Fruit fly (Drosophila melanogaster) whole organism, embryonic: ENCODE data around the gene NKCC.
A peak's percentile ranks its signal among the peaks of the same experiment; 100 is the strongest.

Source experiments
- CG1603 ChIP-seq: fragments of 200-800 bp; sonication (Bioruptor generic); optimal IDR thresholded peaks from 2 replicates; lab custom pipeline; 2019; ENCODE audit warnings: missing biosample characterization, mild to moderate bottlenecking, missing genetic modification characterization, moderate library complexity
- CG17328 ChIP-seq: fragments of 200-800 bp; sonication (Bioruptor generic); IDR thresholded peaks from 2 replicates; pipeline ENCODE4 v1.3.6; 2022; ENCODE audit warnings: missing biosample characterization, missing genetic modification characterization
- CG17359 ChIP-seq: fragments of 200-800 bp; sonication (Bioruptor generic); optimal IDR thresholded peaks from 3 replicates; lab custom pipeline; 2018; ENCODE audit warnings: missing biosample characterization, mild to moderate bottlenecking, missing genetic modification characterization, moderate library complexity
- CG2199 ChIP-seq: fragments of 200-800 bp; sonication (Bioruptor generic); IDR thresholded peaks from 3 replicates; pipeline ENCODE4 v1.3.6; 2022; ENCODE audit warnings: missing biosample characterization, missing genetic modification characterization
- CG30403 ChIP-seq: fragments of 200-800 bp; sonication (Bioruptor generic); optimal IDR thresholded peaks from 3 replicates; lab custom pipeline; 2016; ENCODE audit warnings: missing biosample characterization, missing genetic modification characterization
- CG31224 ChIP-seq: fragments of 200-800 bp; sonication (Bioruptor generic); IDR thresholded peaks from 2 replicates; pipeline ENCODE4 v1.3.6; 2022; ENCODE audit warnings: missing biosample characterization, missing genetic modification characterization
- CG3847 ChIP-seq: fragments of 200-800 bp; sonication (Bioruptor generic); IDR thresholded peaks from 2 replicates; pipeline ENCODE4 v1.3.6; 2022; ENCODE audit warnings: missing biosample characterization, missing genetic modification characterization
- CG3995 ChIP-seq: fragments of 200-800 bp; sonication (Bioruptor generic); optimal IDR thresholded peaks from 3 replicates; lab custom pipeline; 2016; ENCODE audit warnings: missing biosample characterization, missing genetic modification characterization
- CG4424 ChIP-seq: fragments of 200-800 bp; sonication (Bioruptor generic); optimal IDR thresholded peaks from 3 replicates; lab custom pipeline; 2016; ENCODE audit warnings: missing biosample characterization, missing genetic modification characterization
- CG6791 ChIP-seq: fragments of 200-800 bp; sonication (Bioruptor generic); IDR thresholded peaks from 3 replicates; pipeline ENCODE4 v1.3.6; 2022; ENCODE audit warnings: missing biosample characterization, missing genetic modification characterization; ENCODE audit not compliant: partially characterized antibody
- CG7357 ChIP-seq: fragments of 200-800 bp; sonication (Bioruptor generic); IDR thresholded peaks from 3 replicates; pipeline ENCODE4 v1.3.6; 2022; ENCODE audit warnings: missing biosample characterization, missing genetic modification characterization
- CG7786 ChIP-seq: fragments of 200-800 bp; sonication (Bioruptor generic); optimal IDR thresholded peaks from 2 replicates; lab custom pipeline; 2016; ENCODE audit warnings: missing biosample characterization, missing genetic modification characterization
- CkIIα-i1 ChIP-seq: fragments of 200-800 bp; sonication (Bioruptor generic); IDR thresholded peaks from 2 replicates; pipeline ENCODE4 v1.3.6; 2022; ENCODE audit warnings: missing biosample characterization, missing genetic modification characterization
- Dll ChIP-seq: fragments of 200-800 bp; sonication (Bioruptor generic); IDR thresholded peaks from 4 replicates; pipeline ENCODE4 v1.3.6; 2022; ENCODE audit warnings: missing biosample characterization, missing genetic modification characterization; ENCODE audit not compliant: partially characterized antibody
- Doc3 ChIP-seq: fragments of 200-800 bp; sonication (Bioruptor generic); IDR thresholded peaks from 3 replicates; pipeline ENCODE4 v1.3.6; 2022; ENCODE audit warnings: missing biosample characterization, missing genetic modification characterization; ENCODE audit not compliant: partially characterized antibody
- E2f2 ChIP-seq: fragments of 200-800 bp; sonication (Bioruptor generic); IDR thresholded peaks from 2 replicates; pipeline ENCODE4 v1.3.6; 2022; ENCODE audit warnings: missing biosample characterization, missing genetic modification characterization
- HLH54F ChIP-seq: fragments of 200-800 bp; sonication (Bioruptor generic); optimal IDR thresholded peaks from 3 replicates; lab custom pipeline; 2016; ENCODE audit warnings: missing biosample characterization, missing genetic modification characterization
- Hr78 ChIP-seq, 2 experiments: fragments of 200-800 bp in 1 of 2; fragments of >200 bp in 1 of 2; sonication (Bioruptor generic) in 1 of 2; optimal IDR thresholded peaks; 2 replicates each; lab custom pipeline; 2017 to 2019; ENCODE audit warnings: missing biosample characterization in 2 of 2, missing genetic modification characterization in 2 of 2, mild to moderate bottlenecking in 1 of 2, moderate library complexity in 1 of 2
- Hsf ChIP-seq: fragments of 200-800 bp; sonication (Bioruptor generic); optimal IDR thresholded peaks from 3 replicates; lab custom pipeline; 2016; ENCODE audit warnings: missing biosample characterization, missing genetic modification characterization
- Meics ChIP-seq: fragments of 200-800 bp; sonication (Bioruptor generic); optimal IDR thresholded peaks from 2 replicates; lab custom pipeline; 2017; ENCODE audit warnings: missing biosample characterization, mild to moderate bottlenecking, missing genetic modification characterization
- Myb ChIP-seq: fragments of 200-800 bp; sonication (Bioruptor generic); optimal IDR thresholded peaks from 2 replicates; lab custom pipeline; 2016; ENCODE audit warnings: missing biosample characterization, missing genetic modification characterization
- Opbp ChIP-seq: fragments of 200-800 bp; sonication (Bioruptor generic); IDR thresholded peaks from 3 replicates; pipeline ENCODE4 v1.3.6; 2022; ENCODE audit warnings: missing biosample characterization, missing genetic modification characterization; ENCODE audit not compliant: partially characterized antibody
- Pdp1 ChIP-seq, 2 experiments: fragments of 200-800 bp; sonication (Bioruptor generic); optimal IDR thresholded peaks; 3 replicates each; lab custom pipeline; 2016; ENCODE audit warnings: missing biosample characterization in 2 of 2, missing genetic modification characterization in 2 of 2, mild to moderate bottlenecking in 1 of 2, moderate library complexity in 1 of 2
- Poxn ChIP-seq: fragments of 200-800 bp; sonication (Bioruptor generic); IDR thresholded peaks from 2 replicates; pipeline ENCODE4 v1.3.6; 2022; ENCODE audit warnings: missing biosample characterization, missing genetic modification characterization
- Trl ChIP-seq, 3 experiments: fragments of >200 bp in 2 of 3; fragments of 200-800 bp in 1 of 3; sonication (Bioruptor generic) in 1 of 3; optimal IDR thresholded peaks; 2 replicates in 1 of 3; 3 replicates in 2 of 3; lab custom pipeline; 2016 to 2017; ENCODE audit warnings: missing biosample characterization in 1 of 3, missing genetic modification characterization in 1 of 3
- Usf ChIP-seq: fragments of 200-800 bp; sonication (Bioruptor generic); optimal IDR thresholded peaks from 2 replicates; lab custom pipeline; 2017; ENCODE audit warnings: missing genotype, missing biosample characterization, missing genetic modification characterization
- YL-1 ChIP-seq: fragments of 200-800 bp; sonication (Bioruptor generic); optimal IDR thresholded peaks from 3 replicates; lab custom pipeline; 2017; ENCODE audit warnings: missing biosample characterization, mild to moderate bottlenecking, missing genetic modification characterization
- abd-A ChIP-seq: fragments of 200-800 bp; sonication (Bioruptor generic); optimal IDR thresholded peaks from 3 replicates; lab custom pipeline; 2019; ENCODE audit warnings: missing biosample characterization, mild to moderate bottlenecking, missing genetic modification characterization, moderate library complexity
- ac ChIP-seq: fragments of 200-800 bp; sonication (Bioruptor generic); optimal IDR thresholded peaks from 3 replicates; lab custom pipeline; 2017; ENCODE audit warnings: missing biosample characterization, mild to moderate bottlenecking, missing genetic modification characterization
- chinmo ChIP-seq: fragments of 200-800 bp; sonication (Bioruptor generic); IDR thresholded peaks from 4 replicates; pipeline ENCODE4 v1.3.6; 2022; ENCODE audit warnings: missing biosample characterization, missing genetic modification characterization; ENCODE audit not compliant: partially characterized antibody
- corto ChIP-seq: fragments of 200-800 bp; sonication (Bioruptor generic); optimal IDR thresholded peaks from 2 replicates; lab custom pipeline; 2016; ENCODE audit warnings: missing biosample characterization, mild to moderate bottlenecking, missing genetic modification characterization, moderate library complexity
- dmrt11E ChIP-seq: fragments of 200-800 bp; sonication (Bioruptor generic); optimal IDR thresholded peaks from 3 replicates; lab custom pipeline; 2018; ENCODE audit warnings: missing biosample characterization, mild to moderate bottlenecking, missing genetic modification characterization, moderate library complexity
- fd64A ChIP-seq: fragments of 200-800 bp; sonication (Bioruptor generic); optimal IDR thresholded peaks from 3 replicates; lab custom pipeline; 2018; ENCODE audit warnings: missing biosample characterization, mild to moderate bottlenecking, missing genetic modification characterization
- gcm2 ChIP-seq: fragments of 200-800 bp; sonication (Bioruptor generic); optimal IDR thresholded peaks from 2 replicates; lab custom pipeline; 2016; ENCODE audit warnings: missing biosample characterization, missing genetic modification characterization
- hth ChIP-seq: fragments of >200 bp; optimal IDR thresholded peaks from 2 replicates; lab custom pipeline; 2017; ENCODE audit warnings: inconsistent platforms
- klu ChIP-seq: fragments of 200-800 bp; sonication (Bioruptor generic); IDR thresholded peaks from 2 replicates; pipeline ENCODE4 v1.3.6; 2022; ENCODE audit warnings: missing biosample characterization, missing genetic modification characterization
- nerfin-2 ChIP-seq: fragments of 200-800 bp; sonication (Bioruptor generic); IDR thresholded peaks from 2 replicates; pipeline ENCODE4 v1.3.6; 2022; ENCODE audit warnings: missing biosample characterization, missing genetic modification characterization; ENCODE audit not compliant: partially characterized antibody
- odd ChIP-seq: fragments of 200-800 bp; sonication (Bioruptor generic); optimal IDR thresholded peaks from 2 replicates; lab custom pipeline; 2017; ENCODE audit warnings: missing biosample characterization, mild to moderate bottlenecking, missing genetic modification characterization
- peb ChIP-seq: fragments of 200-800 bp; sonication (Bioruptor generic); IDR thresholded peaks from 2 replicates; pipeline ENCODE4 v1.3.6; 2022; ENCODE audit warnings: missing biosample characterization, missing genetic modification characterization
- pita ChIP-seq: fragments of 200-800 bp; sonication (Bioruptor generic); optimal IDR thresholded peaks from 2 replicates; lab custom pipeline; 2017; ENCODE audit warnings: missing biosample characterization, mild to moderate bottlenecking, missing genetic modification characterization
- pnt ChIP-seq: fragments of 200-800 bp; sonication (Bioruptor generic); optimal IDR thresholded peaks from 3 replicates; lab custom pipeline; 2016; ENCODE audit warnings: missing biosample characterization, missing genetic modification characterization
- pum ChIP-seq: fragments of 200-800 bp; sonication (Bioruptor generic); optimal IDR thresholded peaks from 2 replicates; lab custom pipeline; 2016; ENCODE audit warnings: missing biosample characterization, missing genetic modification characterization
- pzg ChIP-seq: fragments of 200-800 bp; sonication (Bioruptor generic); optimal IDR thresholded peaks from 3 replicates; lab custom pipeline; 2018; ENCODE audit warnings: missing biosample characterization, mild to moderate bottlenecking, missing genetic modification characterization, moderate library complexity
- sens ChIP-seq: fragments of 200-800 bp; sonication (Bioruptor generic); peaks from one replicate; lab custom pipeline; 2016; ENCODE audit warnings: missing biosample characterization, missing genetic modification characterization
- slp2 ChIP-seq: fragments of 200-800 bp; sonication (Bioruptor generic); optimal IDR thresholded peaks from 2 replicates; lab custom pipeline; 2016; ENCODE audit warnings: missing biosample characterization, missing genetic modification characterization
- sob ChIP-seq: fragments of 200-800 bp; sonication (Bioruptor generic); IDR thresholded peaks from 2 replicates; pipeline ENCODE4 v1.3.6; 2022; ENCODE audit warnings: missing biosample characterization, missing genetic modification characterization
- sqz ChIP-seq: fragments of 200-800 bp; sonication (Bioruptor generic); optimal IDR thresholded peaks from 3 replicates; lab custom pipeline; 2018; ENCODE audit warnings: missing biosample characterization, mild to moderate bottlenecking, missing genetic modification characterization
- tgo ChIP-seq: fragments of 200-800 bp; sonication (Bioruptor generic); IDR thresholded peaks from 3 replicates; pipeline ENCODE4 v1.3.6; 2022; ENCODE audit warnings: missing biosample characterization, missing genetic modification characterization
- tna ChIP-seq: fragments of 200-800 bp; sonication (Bioruptor generic); IDR thresholded peaks from 2 replicates; pipeline ENCODE4 v1.3.6; 2022; ENCODE audit warnings: missing biosample characterization, missing genetic modification characterization; ENCODE audit not compliant: partially characterized antibody
- vvl ChIP-seq: fragments of 200-800 bp; sonication (Bioruptor generic); IDR thresholded peaks from 2 replicates; pipeline ENCODE4 v1.3.6; 2022; ENCODE audit warnings: missing biosample characterization, missing genetic modification characterization
- wor ChIP-seq: fragments of 200-800 bp; sonication (Bioruptor generic); IDR thresholded peaks from 2 replicates; pipeline ENCODE4 v1.3.6; 2022; ENCODE audit warnings: missing biosample characterization, missing genetic modification characterization

Gene NKCC

dm6 chr3R:5550452-5550851 lies 48.0 kb upstream of the NKCC start (continued):
- no peak for TF ChIP-seq Usf (GFP tag; lab: Kevin White, UChicago)
- 0 out of 3 replicates have a peak, but pooled peaks have one; percentile 45 for TF ChIP-seq CG2199 (GFP tag; lab: Robert Waterston, UW)
- 0 out of 4 replicates have a peak, but pooled peaks have one; percentile 55 for TF ChIP-seq chinmo (GFP tag; lab: Robert Waterston, UW)
- no peak for TF ChIP-seq CG17328
- TF ChIP-seq Hr78 (GFP tag; optimal IDR thresholded peaks at IDR 0.05; lab: Kevin White, UChicago): no peak
- no peak for TF ChIP-seq CG30403 (GFP tag; lab: Kevin White, UChicago)
- TF ChIP-seq CG7786 (GFP tag; lab: Kevin White, UChicago): no peak
- TF ChIP-seq Meics (GFP tag; lab: Kevin White, UChicago): no peak
- TF ChIP-seq dmrt11E (tag; lab: Kevin White, UChicago): no peak
- no peak for TF ChIP-seq vvl (GFP tag; lab: Robert Waterston, UW)
- TF ChIP-seq ac (GFP tag; lab: Kevin White, UChicago): no peak
- no peak for TF ChIP-seq slp2
- TF ChIP-seq CG4424 (GFP tag; lab: Kevin White, UChicago): no peak
- TF ChIP-seq abd-A: no peak
- no peak for TF ChIP-seq sqz (GFP tag; lab: Kevin White, UChicago)
- peak; percentile 71; the same call in 2 of the 3 replicates for TF ChIP-seq Opbp (GFP tag; lab: Robert Waterston, UW)
- TF ChIP-seq sens: peak; percentile 62
- no peak for TF ChIP-seq CG7357 (GFP tag; lab: Robert Waterston, UW)
- TF ChIP-seq gcm2 (GFP tag; lab: Kevin White, UChicago): no peak
- TF ChIP-seq nerfin-2 (GFP tag; lab: Robert Waterston, UW): peak; percentile 57; the same call in 1 of the 2 replicates
- TF ChIP-seq corto (GFP tag; lab: Kevin White, UChicago): no peak
- no peak for TF ChIP-seq peb (GFP tag; lab: Robert Waterston, UW)
- no peak for TF ChIP-seq pnt (GFP tag; lab: Kevin White, UChicago)
- TF ChIP-seq tgo (GFP tag; lab: Robert Waterston, UW): no peak
- no peak for TF ChIP-seq pum
- TF ChIP-seq pzg: peak; percentile 72
- no peak for TF ChIP-seq CG17359 (tag; lab: Kevin White, UChicago)
- TF ChIP-seq odd: no peak
- no peak for TF ChIP-seq CkIIα-i1 (GFP tag; lab: Robert Waterston, UW)
- peak; percentile 48 for TF ChIP-seq Doc3 (GFP tag; lab: Robert Waterston, UW)
- TF ChIP-seq pita (GFP tag; lab: Kevin White, UChicago): no peak
- TF ChIP-seq hth (lab: Kevin White, UChicago): no peak
- TF ChIP-seq CG3995 (GFP tag; lab: Kevin White, UChicago): no peak
- peak; percentile 52 for TF ChIP-seq CG1603 (tag; lab: Kevin White, UChicago)
- no peak for TF ChIP-seq CG3847 (GFP tag; lab: Robert Waterston, UW)
- no peak for TF ChIP-seq Hsf
- TF ChIP-seq fd64A (GFP tag; lab: Kevin White, UChicago): no peak
- TF ChIP-seq CG6791 (GFP tag; lab: Robert Waterston, UW): peak; percentile 65
- TF ChIP-seq wor: no peak
- TF ChIP-seq sob (GFP tag; lab: Robert Waterston, UW): no peak
- TF ChIP-seq Dll (GFP tag; lab: Robert Waterston, UW): peak; percentile 72
- peak; percentile 91 for TF ChIP-seq Myb (GFP tag; lab: Kevin White, UChicago)
- peak; percentile 96 for TF ChIP-seq E2f2 (GFP tag; lab: Robert Waterston, UW)
- no peak for TF ChIP-seq HLH54F (GFP tag; lab: Kevin White, UChicago)
- TF ChIP-seq Poxn (GFP tag; lab: Robert Waterston, UW): no peak
- TF ChIP-seq CG31224 (GFP tag; lab: Robert Waterston, UW): no peak
- TF ChIP-seq Trl (optimal IDR thresholded peaks at IDR 0.05; lab: Kevin White, UChicago): no peak
- no peak for TF ChIP-seq Trl (GFP tag; optimal IDR thresholded peaks at IDR 0.05; lab: Kevin White, UChicago)
- TF ChIP-seq tna: peak; percentile 63
- TF ChIP-seq klu (GFP tag; lab: Robert Waterston, UW): no peak
- TF ChIP-seq Pdp1 (GFP tag; optimal IDR thresholded peaks at IDR 0.05; lab: Kevin White, UChicago): no peak
- TF ChIP-seq YL-1 (GFP tag; lab: Kevin White, UChicago): no peak
